Fruit fly (Drosophila melanogaster) whole organism, embryonic: ENCODE data around the gene nonC.

Source experiments
- Atf-2 ChIP-seq: fragments of 200-800 bp; sonication (Bioruptor generic); optimal IDR thresholded peaks from 2 replicates; lab custom pipeline; 2016; ENCODE audit warnings: missing biosample characterization, missing genetic modification characterization
- Bdp1 ChIP-seq: fragments of 200-800 bp; sonication (Bioruptor generic); optimal IDR thresholded peaks from 3 replicates; lab custom pipeline; 2016; ENCODE audit warnings: missing biosample characterization, missing genetic modification characterization
- Bgb ChIP-seq: fragments of 200-800 bp; sonication (Bioruptor generic); IDR thresholded peaks from 2 replicates; pipeline ENCODE4 v1.3.6; 2022; ENCODE audit warnings: missing biosample characterization, missing genetic modification characterization; ENCODE audit not compliant: partially characterized antibody
- Bteb2 ChIP-seq: fragments of 200-800 bp; sonication (Bioruptor generic); optimal IDR thresholded peaks from 2 replicates; lab custom pipeline; 2016; ENCODE audit warnings: missing biosample characterization, missing genetic modification characterization
- CG10267 ChIP-seq: fragments of 200-800 bp; sonication (Bioruptor generic); optimal IDR thresholded peaks from 2 replicates; lab custom pipeline; 2018; ENCODE audit warnings: missing biosample characterization, mild to moderate bottlenecking, missing genetic modification characterization, moderate library complexity
- CG10366 ChIP-seq: fragments of 200-800 bp; sonication (Bioruptor generic); IDR thresholded peaks from 2 replicates; pipeline ENCODE4 v1.3.6; 2022; ENCODE audit warnings: missing biosample characterization, missing genetic modification characterization
- CG10565 ChIP-seq: fragments of 200-800 bp; sonication (Bioruptor generic); optimal IDR thresholded peaks from 3 replicates; lab custom pipeline; 2016; ENCODE audit warnings: missing biosample characterization, mild to moderate bottlenecking, missing genetic modification characterization
- CG11504 ChIP-seq: fragments of 200-800 bp; sonication (Bioruptor generic); optimal IDR thresholded peaks from 3 replicates; lab custom pipeline; 2019; ENCODE audit warnings: missing biosample characterization, mild to moderate bottlenecking, missing genetic modification characterization, moderate library complexity
- CG15011 ChIP-seq: fragments of 200-800 bp; sonication (Bioruptor generic); optimal IDR thresholded peaks from 3 replicates; lab custom pipeline; 2018; ENCODE audit warnings: missing biosample characterization, mild to moderate bottlenecking, missing genetic modification characterization
- CG17802 ChIP-seq: fragments of 200-800 bp; sonication (Bioruptor generic); optimal IDR thresholded peaks from 2 replicates; lab custom pipeline; 2018; ENCODE audit warnings: missing biosample characterization, mild to moderate bottlenecking, missing genetic modification characterization, moderate library complexity
- CG17912 ChIP-seq: fragments of 200-800 bp; sonication (Bioruptor generic); optimal IDR thresholded peaks from 2 replicates; lab custom pipeline; 2018; ENCODE audit warnings: missing biosample characterization, mild to moderate bottlenecking, missing genetic modification characterization
- CG1832 ChIP-seq: fragments of 200-800 bp; sonication (Bioruptor generic); optimal IDR thresholded peaks from 2 replicates; lab custom pipeline; 2017; ENCODE audit warnings: missing biosample characterization, mild to moderate bottlenecking, missing genetic modification characterization, inconsistent platforms
- CG2678 ChIP-seq: fragments of 200-800 bp; sonication (Bioruptor generic); optimal IDR thresholded peaks from 3 replicates; lab custom pipeline; 2019; ENCODE audit warnings: missing biosample characterization, mild to moderate bottlenecking, missing genetic modification characterization, moderate library complexity
- CG34224 ChIP-seq: fragments of 200-800 bp; sonication (Bioruptor generic); IDR thresholded peaks from 3 replicates; pipeline ENCODE4 v1.3.6; 2022; ENCODE audit warnings: missing biosample characterization, missing genetic modification characterization; ENCODE audit not compliant: partially characterized antibody
- CG3995 ChIP-seq: fragments of 200-800 bp; sonication (Bioruptor generic); optimal IDR thresholded peaks from 3 replicates; lab custom pipeline; 2016; ENCODE audit warnings: missing biosample characterization, missing genetic modification characterization
- CG4360 ChIP-seq: fragments of 200-800 bp; sonication (Bioruptor generic); IDR thresholded peaks from 2 replicates; pipeline ENCODE4 v1.3.6; 2022; ENCODE audit warnings: missing biosample characterization, missing genetic modification characterization
- CG7745 ChIP-seq: fragments of 200-800 bp; sonication (Bioruptor generic); optimal IDR thresholded peaks from 2 replicates; lab custom pipeline; 2018; ENCODE audit warnings: missing biosample characterization, mild to moderate bottlenecking, missing genetic modification characterization, moderate library complexity
- CG8089 ChIP-seq: fragments of 200-800 bp; sonication (Bioruptor generic); optimal IDR thresholded peaks from 3 replicates; lab custom pipeline; 2016; ENCODE audit warnings: missing biosample characterization, missing genetic modification characterization
- Dbx ChIP-seq: fragments of 200-800 bp; sonication (Bioruptor generic); IDR thresholded peaks from 3 replicates; pipeline ENCODE4 v1.3.6; 2022; ENCODE audit warnings: missing biosample characterization, missing genetic modification characterization
- Doc3 ChIP-seq: fragments of 200-800 bp; sonication (Bioruptor generic); IDR thresholded peaks from 3 replicates; pipeline ENCODE4 v1.3.6; 2022; ENCODE audit warnings: missing biosample characterization, missing genetic modification characterization; ENCODE audit not compliant: partially characterized antibody
- Ets65A ChIP-seq: fragments of 200-800 bp; sonication (Bioruptor generic); peaks from one replicate; lab custom pipeline; 2016; ENCODE audit warnings: missing biosample characterization, missing genetic modification characterization
- GATAe ChIP-seq: fragments of 200-800 bp; sonication (Bioruptor generic); conservative IDR thresholded peaks from 2 replicates; pipeline ENCODE4 v1.3.6; 2022; ENCODE audit warnings: missing biosample characterization, missing genetic modification characterization
- HmgZ ChIP-seq: fragments of 200-800 bp; sonication (Bioruptor generic); optimal IDR thresholded peaks from 2 replicates; lab custom pipeline; 2018; ENCODE audit warnings: missing biosample characterization, mild to moderate bottlenecking, missing genetic modification characterization
- NK7.1 ChIP-seq: fragments of 200-800 bp; sonication (Bioruptor generic); optimal IDR thresholded peaks from 3 replicates; lab custom pipeline; 2016; ENCODE audit warnings: missing biosample characterization, missing genetic modification characterization
- Sry-δ ChIP-seq: fragments of 200-800 bp; sonication (Bioruptor generic); optimal IDR thresholded peaks from 2 replicates; lab custom pipeline; 2016; ENCODE audit warnings: missing biosample characterization, missing genetic modification characterization
- Vsx1 ChIP-seq: fragments of 200-800 bp; sonication (Bioruptor generic); optimal IDR thresholded peaks from 2 replicates; lab custom pipeline; 2017; ENCODE audit warnings: missing biosample characterization, mild to moderate bottlenecking, missing genetic modification characterization, missing genetic modification reagents
- ab ChIP-seq: fragments of 200-800 bp; sonication (Bioruptor generic); optimal IDR thresholded peaks from 2 replicates; lab custom pipeline; 2016; ENCODE audit warnings: missing biosample characterization, missing genetic modification characterization
- bsh ChIP-seq, 2 experiments: fragments of 200-800 bp; sonication (Bioruptor generic); optimal IDR thresholded peaks; 2 replicates each; lab custom pipeline; 2017 to 2018; ENCODE audit warnings: mild to moderate bottlenecking in 2 of 2, missing biosample characterization in 2 of 2, missing genetic modification characterization in 2 of 2, moderate library complexity in 1 of 2
- chn ChIP-seq: fragments of 200-800 bp; sonication (Bioruptor generic); optimal IDR thresholded peaks from 2 replicates; lab custom pipeline; 2016; ENCODE audit warnings: missing biosample characterization, missing genetic modification characterization
- eve ChIP-seq, 2 experiments: fragments of >200 bp; optimal IDR thresholded peaks; 2 replicates each; lab custom pipeline; 2017; ENCODE audit warnings: missing biosample characterization in 2 of 2, missing genetic modification characterization in 2 of 2
- fu2 ChIP-seq: fragments of 200-800 bp; sonication (Bioruptor generic); optimal IDR thresholded peaks from 2 replicates; lab custom pipeline; 2016; ENCODE audit warnings: missing biosample characterization, missing genetic modification characterization
- gcm2 ChIP-seq: fragments of 200-800 bp; sonication (Bioruptor generic); optimal IDR thresholded peaks from 2 replicates; lab custom pipeline; 2016; ENCODE audit warnings: missing biosample characterization, missing genetic modification characterization
- hb ChIP-seq: fragments of 200-800 bp; sonication (Bioruptor generic); IDR thresholded peaks from 3 replicates; pipeline ENCODE4 v1.3.6; 2022; ENCODE audit warnings: missing biosample characterization, missing genetic modification characterization; ENCODE audit not compliant: partially characterized antibody
- inv ChIP-seq: fragments of 200-800 bp; sonication (Bioruptor generic); IDR thresholded peaks from 2 replicates; pipeline ENCODE4 v1.3.6; 2022; ENCODE audit warnings: missing biosample characterization, missing genetic modification characterization; ENCODE audit not compliant: partially characterized antibody
- mld ChIP-seq: fragments of 200-800 bp; sonication (Bioruptor generic); IDR thresholded peaks from 3 replicates; pipeline ENCODE4 v1.3.6; 2022; ENCODE audit warnings: missing biosample characterization, missing genetic modification characterization; ENCODE audit not compliant: partially characterized antibody
- nau ChIP-seq: fragments of 200-800 bp; sonication (Bioruptor generic); optimal IDR thresholded peaks from 3 replicates; lab custom pipeline; 2017; ENCODE audit warnings: missing biosample characterization, mild to moderate bottlenecking, missing genetic modification characterization, missing genetic modification reagents
- nmo ChIP-seq: fragments of 200-800 bp; sonication (Bioruptor generic); optimal IDR thresholded peaks from 2 replicates; lab custom pipeline; 2018; ENCODE audit warnings: missing biosample characterization, mild to moderate bottlenecking, missing genetic modification characterization, moderate library complexity
- p53 ChIP-seq: fragments of 200-800 bp; sonication (Bioruptor generic); optimal IDR thresholded peaks from 2 replicates; lab custom pipeline; 2016; ENCODE audit warnings: missing biosample characterization, missing genetic modification characterization
- phol ChIP-seq: fragments of 200-800 bp; sonication (Bioruptor generic); optimal IDR thresholded peaks from 3 replicates; lab custom pipeline; 2018; ENCODE audit warnings: missing biosample characterization, mild to moderate bottlenecking, missing genetic modification characterization, moderate library complexity
- pzg ChIP-seq: fragments of 200-800 bp; sonication (Bioruptor generic); optimal IDR thresholded peaks from 3 replicates; lab custom pipeline; 2018; ENCODE audit warnings: missing biosample characterization, mild to moderate bottlenecking, missing genetic modification characterization, moderate library complexity
- rib ChIP-seq: fragments of 200-800 bp; sonication (Bioruptor generic); IDR thresholded peaks from 2 replicates; pipeline ENCODE4 v1.3.6; 2022; ENCODE audit warnings: missing biosample characterization, missing genetic modification characterization
- scrt ChIP-seq: fragments of 200-800 bp; sonication (Bioruptor generic); optimal IDR thresholded peaks from 2 replicates; lab custom pipeline; 2018; ENCODE audit warnings: missing biosample characterization, mild to moderate bottlenecking, missing genetic modification characterization, moderate library complexity
- slbo ChIP-seq: fragments of 200-800 bp; sonication (Bioruptor generic); IDR thresholded peaks from 2 replicates; pipeline ENCODE4 v1.3.6; 2022; ENCODE audit warnings: missing biosample characterization, missing genetic modification characterization
- sr ChIP-seq: fragments of 200-800 bp; sonication (Bioruptor generic); IDR thresholded peaks from 3 replicates; pipeline ENCODE4 v1.3.6; 2022; ENCODE audit warnings: missing biosample characterization, missing genetic modification characterization
- ssp ChIP-seq: fragments of 200-800 bp; sonication (Bioruptor generic); IDR thresholded peaks from 2 replicates; pipeline ENCODE4 v1.3.6; 2022; ENCODE audit warnings: missing biosample characterization, missing genetic modification characterization
- tio ChIP-seq: fragments of 200-800 bp; sonication (Bioruptor generic); optimal IDR thresholded peaks from 2 replicates; lab custom pipeline; 2017; ENCODE audit warnings: missing biosample characterization, missing genetic modification characterization, inconsistent platforms
- tx ChIP-seq: fragments of 200-800 bp; sonication (Bioruptor generic); optimal IDR thresholded peaks from 2 replicates; lab custom pipeline; 2016; ENCODE audit warnings: missing biosample characterization, missing genetic modification characterization
- vfl ChIP-seq: fragments of 200-800 bp; sonication (Bioruptor generic); optimal IDR thresholded peaks from 2 replicates; lab custom pipeline; 2016; ENCODE audit warnings: missing biosample characterization, missing genetic modification characterization
- vnd ChIP-seq: fragments of 200-800 bp; sonication (Bioruptor generic); IDR thresholded peaks from 3 replicates; pipeline ENCODE4 v1.3.6; 2022; ENCODE audit warnings: missing biosample characterization, missing genetic modification characterization; ENCODE audit not compliant: partially characterized antibody
- z ChIP-seq: fragments of 200-800 bp; sonication (Bioruptor generic); IDR thresholded peaks from 3 replicates; pipeline ENCODE4 v1.3.6; 2022; ENCODE audit warnings: missing biosample characterization, missing genetic modification characterization

Gene nonC

dm6 chrX:6803312-6803794 is 20.9 kb upstream of the nonC start, which contains the start of the genes C3G and pod1 (continued):
- TF ChIP-seq CG2678 (tag; lab: Kevin White, UChicago), result peak; percentile 18
- no peak for TF ChIP-seq GATAe
- TF ChIP-seq Atf-2 (GFP tag; lab: Kevin White, UChicago), result no peak
- TF ChIP-seq tx, result no peak
- peak; percentile 53 for TF ChIP-seq phol (tag; lab: Kevin White, UChicago)
- peak; percentile 43; the same call in 1 of the 2 replicates for TF ChIP-seq ssp
- peak; percentile 98 for TF ChIP-seq inv (GFP tag; lab: Robert Waterston, UW)
- TF ChIP-seq hb (GFP tag; lab: Robert Waterston, UW), result peak; percentile 98
- TF ChIP-seq Ets65A (GFP tag; lab: Kevin White, UChicago), result peak; percentile 53
- TF ChIP-seq nmo (GFP tag; lab: Kevin White, UChicago), result peak; percentile 60
- TF ChIP-seq vfl, result peak; percentile 38
- TF ChIP-seq CG10366 (GFP tag; lab: Robert Waterston, UW), result no peak
- peak; percentile 62 for TF ChIP-seq slbo (GFP tag; lab: Robert Waterston, UW)
- peak; percentile 57 for TF ChIP-seq CG4360 (GFP tag; lab: Robert Waterston, UW)
- TF ChIP-seq CG11504 (tag; lab: Kevin White, UChicago), result peak; percentile 30
- TF ChIP-seq sr (GFP tag; lab: Robert Waterston, UW), result no peak
- TF ChIP-seq nau (GFP tag; lab: Kevin White, UChicago), result no peak
- TF ChIP-seq HmgZ (tag; lab: Kevin White, UChicago), result peak; percentile 75
- no peak for TF ChIP-seq CG7745 (tag; lab: Kevin White, UChicago)
- TF ChIP-seq CG1832 (GFP tag; lab: Kevin White, UChicago), result no peak
- TF ChIP-seq pzg (GFP tag; lab: Kevin White, UChicago), result peak; percentile 96
- TF ChIP-seq CG3995 (GFP tag; lab: Kevin White, UChicago), result peak; percentile 92
- TF ChIP-seq chn, result peak; percentile 8
- no peak for TF ChIP-seq z (GFP tag; lab: Robert Waterston, UW)
- no peak for TF ChIP-seq CG15011 (GFP tag; lab: Kevin White, UChicago)
- TF ChIP-seq mld, result peak; percentile 97
- peak; percentile 40 for TF ChIP-seq p53 (GFP tag; lab: Kevin White, UChicago)
- peak; percentile 97 for TF ChIP-seq vnd
- TF ChIP-seq CG10565 (GFP tag; lab: Kevin White, UChicago), result no peak
- TF ChIP-seq CG17912 (GFP tag; lab: Kevin White, UChicago), result peak; percentile 11
- TF ChIP-seq Bdp1, result peak; percentile 46
- TF ChIP-seq eve (GFP tag; optimal IDR thresholded peaks at IDR 0.05; lab: Kevin White, UChicago), result no peak
- TF ChIP-seq Sry-δ, result peak; percentile 100
- peak; percentile 96 for TF ChIP-seq CG34224 (GFP tag; lab: Robert Waterston, UW)
- TF ChIP-seq scrt (GFP tag; lab: Kevin White, UChicago), result peak; percentile 7
- TF ChIP-seq gcm2, result no peak
- TF ChIP-seq fu2 (GFP tag; lab: Kevin White, UChicago), result peak; percentile 31
- TF ChIP-seq Dbx (GFP tag; lab: Robert Waterston, UW), result peak; percentile 77
- TF ChIP-seq rib (GFP tag; lab: Robert Waterston, UW), result peak; percentile 67; the same call in 1 of the 2 replicates
- TF ChIP-seq Bgb (GFP tag; lab: Robert Waterston, UW), result peak; percentile 99
- no peak for TF ChIP-seq tio (GFP tag; lab: Kevin White, UChicago)
- peak; percentile 89 for TF ChIP-seq Doc3 (GFP tag; lab: Robert Waterston, UW)
- TF ChIP-seq Bteb2 (GFP tag; lab: Kevin White, UChicago), result no peak
- peak; percentile 16 for TF ChIP-seq Vsx1 (GFP tag; lab: Kevin White, UChicago)
- TF ChIP-seq CG17802 (tag; lab: Kevin White, UChicago), result no peak
- no peak for TF ChIP-seq bsh (GFP tag; optimal IDR thresholded peaks at IDR 0.05; lab: Kevin White, UChicago)
- no peak for TF ChIP-seq ab
- TF ChIP-seq CG8089, result no peak
- no peak for TF ChIP-seq NK7.1 (GFP tag; lab: Kevin White, UChicago)
- TF ChIP-seq CG10267 (tag; lab: Kevin White, UChicago), result peak; percentile 66
